Worm (Caenorhabditis elegans): ENCODE measurements around the gene sysm-1.

- TF ChIP-seq fkh-10 (GFP tag; optimal IDR thresholded peaks at IDR 0.05) (no peak), unc-130 (GFP tag; optimal IDR thresholded peaks at IDR 0.05) (no peak)
Measured at ce11 chrII:9061099-9061498, 21.9 kb downstream of the sysm-1 start, which contains the start of gene T24B8.3.
